Worm (Caenorhabditis elegans): ENCODE data around the gene K08E5.1.

The K08E5.1 gene

ce11 chrIII:10096525-10096972 is 50.1 kb downstream of the K08E5.1 start (continued):
- no peak for TF ChIP-seq K02D7.2 (tag; optimal IDR thresholded peaks at IDR 0.05)
- no peak for TF ChIP-seq ceh-45 (GFP tag; IDR thresholded peaks at IDR 0.05)
- TF ChIP-seq sdc-2 (tag; optimal IDR thresholded peaks at IDR 0.05) = peak; percentile 46
- TF ChIP-seq nhr-232 (tag; optimal IDR thresholded peaks at IDR 0.05) = no peak
- TF ChIP-seq pha-2 (tag; optimal IDR thresholded peaks at IDR 0.05) = no peak
- TF ChIP-seq hlh-6 (tag; optimal IDR thresholded peaks at IDR 0.05) = no peak
- TF ChIP-seq nfya-1 (tag; optimal IDR thresholded peaks at IDR 0.05) = peak; percentile 98
- TF ChIP-seq pha-4 (tag; optimal IDR thresholded peaks at IDR 0.05) = no peak
- no peak for TF ChIP-seq ahr-1 (tag; optimal IDR thresholded peaks at IDR 0.05)
- peak; percentile 64 for TF ChIP-seq unc-42 (tag; optimal IDR thresholded peaks at IDR 0.05)
- no peak for TF ChIP-seq dmd-4 (tag; optimal IDR thresholded peaks at IDR 0.05; ENCODE audit: borderline replicate concordance)
- peak; percentile 90 for TF ChIP-seq hlh-30 (tag; optimal IDR thresholded peaks at IDR 0.05; ENCODE audit: insufficient read depth)
- peak; percentile 80 for TF ChIP-seq ceh-48 (tag; optimal IDR thresholded peaks at IDR 0.05)
- no peak for TF ChIP-seq sox-4 (tag; optimal IDR thresholded peaks at IDR 0.05)
- no peak for TF ChIP-seq ceh-22 (tag; optimal IDR thresholded peaks at IDR 0.05)
- TF ChIP-seq hlh-13 (GFP tag; optimal IDR thresholded peaks at IDR 0.05) = no peak
- TF ChIP-seq hlh-15 (tag; optimal IDR thresholded peaks at IDR 0.05) = no peak
- no peak for TF ChIP-seq tbx-7 (tag; optimal IDR thresholded peaks at IDR 0.05)

DNA sequence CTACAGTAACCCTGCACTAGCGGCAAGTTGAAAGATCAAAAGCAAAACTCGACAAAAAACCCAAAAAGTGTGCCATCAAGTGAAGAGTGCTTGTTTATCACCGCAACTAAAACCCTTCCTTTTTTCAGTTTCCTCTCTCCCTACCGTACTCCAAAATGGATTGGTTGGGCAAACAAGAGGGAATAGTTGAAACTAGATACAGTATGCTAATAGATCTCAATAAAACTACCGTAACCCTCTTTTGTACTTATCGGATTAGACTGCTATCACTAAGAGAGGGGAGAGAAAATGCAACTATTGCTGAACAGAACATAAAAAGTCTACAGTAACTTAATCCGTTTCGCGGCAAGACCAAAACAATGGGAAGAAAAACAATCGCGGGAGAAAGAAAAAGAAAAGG is 51.2 kb downstream of the K08E5.1 start:
- TF ChIP-seq C08G9.2 (tag; optimal IDR thresholded peaks at IDR 0.05) = no peak

ce11 chrIII:10094538-10094937 is 52.1 kb downstream of the K08E5.1 start:
- TF ChIP-seq ceh-22 (tag; optimal IDR thresholded peaks at IDR 0.05) = peak; percentile 41
- TF ChIP-seq hlh-15 (tag; optimal IDR thresholded peaks at IDR 0.05) = no peak
- no peak for TF ChIP-seq fkh-10 (GFP tag; optimal IDR thresholded peaks at IDR 0.05)
- peak; percentile 2 for TF ChIP-seq ceh-2 (tag; optimal IDR thresholded peaks at IDR 0.05)
- TF ChIP-seq ceh-6 (GFP tag; optimal IDR thresholded peaks at IDR 0.05) = no peak
- peak; percentile 57 for TF ChIP-seq F13H6.1 (tag; optimal IDR thresholded peaks at IDR 0.05)
- peak; percentile 17 for TF ChIP-seq fkh-6 (tag; optimal IDR thresholded peaks at IDR 0.05)
- TF ChIP-seq pros-1 (tag; optimal IDR thresholded peaks at IDR 0.05) = peak; percentile 26
- no peak for TF ChIP-seq elt-2 (tag; optimal IDR thresholded peaks at IDR 0.05)
- no peak for TF ChIP-seq ceh-30 (tag; optimal IDR thresholded peaks at IDR 0.05)
- peak; percentile 15 for TF ChIP-seq nhr-232 (tag; optimal IDR thresholded peaks at IDR 0.05)
- peak; percentile 72 for TF ChIP-seq hlh-6 (tag; optimal IDR thresholded peaks at IDR 0.05)
- peak; percentile 2 for TF ChIP-seq mec-3 (tag; optimal IDR thresholded peaks at IDR 0.05; ENCODE audit: borderline replicate concordance)
- TF ChIP-seq syd-9 (tag; optimal IDR thresholded peaks at IDR 0.05) = peak; percentile 35
- TF ChIP-seq K02D7.2 (tag; optimal IDR thresholded peaks at IDR 0.05) = no peak
- TF ChIP-seq nhr-11 (tag; optimal IDR thresholded peaks at IDR 0.05) = no peak
- no peak for TF ChIP-seq C38D4.7 (GFP tag; optimal IDR thresholded peaks at IDR 0.05)
- TF ChIP-seq ceh-48 (tag; optimal IDR thresholded peaks at IDR 0.05) = peak; percentile 15
- TF ChIP-seq elt-4 (tag; optimal IDR thresholded peaks at IDR 0.05) = no peak
- TF ChIP-seq ets-4 (tag; optimal IDR thresholded peaks at IDR 0.05) = peak; percentile 20
- TF ChIP-seq ceh-34 (tag; optimal IDR thresholded peaks at IDR 0.05) = peak; percentile 57
- peak; percentile 58 for TF ChIP-seq rnt-1 (tag; optimal IDR thresholded peaks at IDR 0.05)
- TF ChIP-seq pat-9 (tag; optimal IDR thresholded peaks at IDR 0.05) = no peak
- TF ChIP-seq sox-4 (tag; optimal IDR thresholded peaks at IDR 0.05) = peak; percentile 11
- TF ChIP-seq tbx-2 (tag; optimal IDR thresholded peaks at IDR 0.05) = peak; percentile 60
- no peak for TF ChIP-seq ceh-19 (GFP tag; optimal IDR thresholded peaks at IDR 0.05)
- TF ChIP-seq C08G9.2 (tag; optimal IDR thresholded peaks at IDR 0.05) = peak; percentile 54
- TF ChIP-seq ceh-31 (tag; optimal IDR thresholded peaks at IDR 0.05) = peak; percentile 66
- TF ChIP-seq nfya-1 (tag; optimal IDR thresholded peaks at IDR 0.05) = peak; percentile 77
- TF ChIP-seq unc-86 (tag; optimal IDR thresholded peaks at IDR 0.05) = no peak
- TF ChIP-seq sdc-2 (tag; optimal IDR thresholded peaks at IDR 0.05) = peak; percentile 40
- TF ChIP-seq ceh-14 (tag; optimal IDR thresholded peaks at IDR 0.05) = no peak
- TF ChIP-seq hlh-30 (tag; optimal IDR thresholded peaks at IDR 0.05; ENCODE audit: insufficient read depth) = no peak
- TF ChIP-seq eyg-1 (tag; optimal IDR thresholded peaks at IDR 0.05) = peak; percentile 46
- TF ChIP-seq lim-6 (tag; optimal IDR thresholded peaks at IDR 0.05) = no peak
- peak; percentile 53 for TF ChIP-seq T23F11.4 (GFP tag; optimal IDR thresholded peaks at IDR 0.05)
- TF ChIP-seq ref-2 (tag; optimal IDR thresholded peaks at IDR 0.05) = peak; percentile 73
- TF ChIP-seq dmd-4 (tag; optimal IDR thresholded peaks at IDR 0.05; ENCODE audit: borderline replicate concordance) = no peak
- TF ChIP-seq unc-55 (GFP tag; optimal IDR thresholded peaks at IDR 0.05) = no peak
- TF ChIP-seq ttx-3 (tag; optimal IDR thresholded peaks at IDR 0.05) = no peak
- no peak for TF ChIP-seq fax-1 (tag; optimal IDR thresholded peaks at IDR 0.05)
